Worm (Caenorhabditis elegans) whole organism, L4 larva: ENCODE results near the gene lpr-5.
A peak's percentile ranks its signal among the peaks of the same experiment; 100 is the strongest.

ENCODE experiments used
- F26F4.8 ChIP-seq: fragments of 200-800 bp; sonication (Bioruptor generic); conservative IDR thresholded peaks from 2 replicates; pipeline ENCODE4 v1.3.6; 2022; ENCODE audit warnings: missing genetic modification characterization, missing compliant biosample characterization
- F37D6.2 ChIP-seq: sonication (generic microtip); optimal IDR thresholded peaks from 2 replicates; lab custom pipeline; 2016; ENCODE audit warnings: mild to moderate bottlenecking, missing genetic modification characterization, missing compliant biosample characterization
- Y105C5A.15 ChIP-seq: fragments of 200-800 bp; sonication (Bioruptor generic); IDR thresholded peaks from 2 replicates; pipeline ENCODE4 v1.3.6; 2022; ENCODE audit warnings: missing genetic modification characterization, missing compliant biosample characterization
- ama-1 ChIP-seq: fragments of 150-350 bp; optimal IDR thresholded peaks from 2 replicates; lab custom pipeline; 2014; ENCODE audit warnings: inconsistent platforms, mixed read lengths
- ceh-20 ChIP-seq: fragments of 200-800 bp; sonication (Bioruptor generic); IDR thresholded peaks from 2 replicates; pipeline ENCODE4 v1.3.6; 2022; ENCODE audit warnings: missing genetic modification reagents, missing genetic modification characterization, missing compliant biosample characterization
- ceh-82 ChIP-seq: sonication (generic microtip); optimal IDR thresholded peaks from 2 replicates; lab custom pipeline; 2017; ENCODE audit warnings: missing biosample characterization, missing genetic modification characterization
- ces-1 ChIP-seq: fragments of 150-350 bp; sonication (generic microtip); optimal IDR thresholded peaks from 4 replicates; lab custom pipeline; 2014; ENCODE audit warnings: missing biosample characterization, missing genetic modification reagents, missing genetic modification characterization
- ctbp-1 ChIP-seq: fragments of 200-800 bp; sonication (Bioruptor generic); IDR thresholded peaks from 2 replicates; pipeline ENCODE4 v1.3.6; 2022; ENCODE audit warnings: missing genetic modification reagents, missing genetic modification characterization, missing compliant biosample characterization
- daf-12 ChIP-seq: fragments of 150-350 bp; optimal IDR thresholded peaks from 2 replicates; lab custom pipeline; 2014; ENCODE audit warnings: missing biosample characterization, missing genetic modification reagents, missing genetic modification characterization
- daf-19 ChIP-seq: fragments of 200-800 bp; sonication (Bioruptor generic); conservative IDR thresholded peaks from 2 replicates; pipeline ENCODE4 v1.3.6; 2022; ENCODE audit warnings: missing genetic modification characterization, missing compliant biosample characterization
- dmd-9 ChIP-seq: fragments of 200-800 bp; sonication (Bioruptor generic); IDR thresholded peaks from 2 replicates; pipeline ENCODE4 v1.3.6; 2022; ENCODE audit warnings: missing genetic modification reagents, missing genetic modification characterization, missing compliant biosample characterization
- dpl-1 ChIP-seq: fragments of 150-350 bp; optimal IDR thresholded peaks from 2 replicates; lab custom pipeline; 2014; ENCODE audit warnings: missing biosample characterization, missing genetic modification reagents, missing genetic modification characterization
- duxl-1 ChIP-seq: sonication (generic microtip); optimal IDR thresholded peaks from 2 replicates; lab custom pipeline; 2016; ENCODE audit warnings: mild to moderate bottlenecking, missing genetic modification characterization, moderate library complexity, missing compliant biosample characterization; ENCODE audit not compliant: poor library complexity
- dve-1 ChIP-seq: sonication (generic microtip); optimal IDR thresholded peaks from 2 replicates; lab custom pipeline; 2017; ENCODE audit warnings: antibody characterized with exemption, mild to moderate bottlenecking, missing genetic modification characterization, missing compliant biosample characterization; ENCODE audit not compliant: insufficient read depth
- gei-8 ChIP-seq: fragments of 200-800 bp; sonication (Bioruptor generic); optimal IDR thresholded peaks from 2 replicates; lab custom pipeline; 2018; ENCODE audit warnings: mild to moderate bottlenecking, missing genetic modification characterization, missing compliant biosample characterization
- hif-1 ChIP-seq, 2 experiments: sonication (generic microtip); optimal IDR thresholded peaks; 2 replicates each; lab custom pipeline; 2016 to 2017; ENCODE audit warnings: missing compliant biosample characterization in 2 of 2, missing genetic modification characterization in 2 of 2, missing genetic modification reagents in 2 of 2, missing genotype in 2 of 2, mild to moderate bottlenecking in 1 of 2
- jun-1 ChIP-seq: fragments of 150-350 bp; optimal IDR thresholded peaks from 2 replicates; lab custom pipeline; 2014; ENCODE audit warnings: missing biosample characterization, missing genetic modification reagents, missing genetic modification characterization
- lin-1 ChIP-seq: fragments of 200-800 bp; sonication (Bioruptor generic); IDR thresholded peaks from 2 replicates; pipeline ENCODE4 v1.3.6; 2022; ENCODE audit warnings: missing genetic modification reagents, missing genetic modification characterization, missing compliant biosample characterization
- lin-38 ChIP-seq: fragments of 200-800 bp; sonication (Bioruptor generic); IDR thresholded peaks from 2 replicates; pipeline ENCODE4 v1.3.6; 2022; ENCODE audit warnings: missing genetic modification reagents, missing genetic modification characterization, missing compliant biosample characterization
- madf-9 ChIP-seq: fragments of 200-800 bp; sonication (Bioruptor generic); conservative IDR thresholded peaks from 2 replicates; pipeline ENCODE4 v1.3.6; 2022; ENCODE audit warnings: missing genetic modification reagents, missing genetic modification characterization, missing compliant biosample characterization
- mdt-29 ChIP-seq: fragments of 200-800 bp; sonication (Bioruptor generic); IDR thresholded peaks from 2 replicates; pipeline ENCODE4 v1.3.6; 2022; ENCODE audit warnings: missing genetic modification reagents, missing genetic modification characterization, missing compliant biosample characterization
- mep-1 ChIP-seq: fragments of 150-350 bp; sonication (generic microtip); optimal IDR thresholded peaks from 3 replicates; lab custom pipeline; 2014; ENCODE audit warnings: missing biosample characterization, missing genetic modification characterization
- mxl-3 ChIP-seq: fragments of 200-800 bp; sonication (Bioruptor generic); optimal IDR thresholded peaks from 2 replicates; lab custom pipeline; 2018; ENCODE audit warnings: mild to moderate bottlenecking, missing genetic modification characterization, missing compliant biosample characterization
- nhr-10 ChIP-seq: fragments of 150-350 bp; optimal IDR thresholded peaks from 2 replicates; lab custom pipeline; 2014; ENCODE audit warnings: missing biosample characterization, missing genetic modification characterization
- nhr-11 ChIP-seq: fragments of 150-350 bp; optimal IDR thresholded peaks from 2 replicates; lab custom pipeline; 2014; ENCODE audit warnings: missing biosample characterization, missing genetic modification characterization
- nhr-237 ChIP-seq: sonication (generic microtip); optimal IDR thresholded peaks from 2 replicates; lab custom pipeline; 2017; ENCODE audit warnings: missing biosample characterization, missing genetic modification characterization
- nhr-25 ChIP-seq: sonication (generic microtip); optimal IDR thresholded peaks from 2 replicates; lab custom pipeline; 2017; ENCODE audit warnings: missing genetic modification characterization, mild to moderate bottlenecking, missing compliant biosample characterization, antibody characterized with exemption, moderate library complexity, borderline replicate concordance; ENCODE audit not compliant: insufficient read depth
- nhr-28 ChIP-seq: fragments of 150-350 bp; optimal IDR thresholded peaks from 2 replicates; lab custom pipeline; 2014; ENCODE audit warnings: missing biosample characterization, missing genetic modification characterization
- nhr-41 ChIP-seq: fragments of 200-800 bp; sonication (Bioruptor generic); IDR thresholded peaks from 2 replicates; pipeline ENCODE4 v1.3.6; 2022; ENCODE audit warnings: missing genetic modification reagents, missing genetic modification characterization, missing compliant biosample characterization
- nhr-42 ChIP-seq: fragments of 200-800 bp; sonication (Bioruptor generic); IDR thresholded peaks from 2 replicates; pipeline ENCODE4 v1.3.6; 2022; ENCODE audit warnings: missing genetic modification characterization, missing compliant biosample characterization
- nhr-48 ChIP-seq: sonication (generic microtip); optimal IDR thresholded peaks from 2 replicates; lab custom pipeline; 2016; ENCODE audit warnings: mild to moderate bottlenecking, missing genetic modification characterization, missing compliant biosample characterization
- pha-4 ChIP-seq, 2 experiments: fragments of 150-350 bp in 1 of 2; fragments of 200-800 bp in 1 of 2; sonication (Bioruptor generic) in 1 of 2; IDR thresholded peaks in 1 of 2; optimal IDR thresholded peaks in 1 of 2; 2 replicates each; pipeline versions ENCODE4 v1.3.6 to Lab custom; 2014 to 2022; ENCODE audit warnings: missing genetic modification characterization in 2 of 2, missing genetic modification reagents in 2 of 2, missing biosample characterization in 1 of 2, missing compliant biosample characterization in 1 of 2
- pqm-1 ChIP-seq: sonication (generic microtip); optimal IDR thresholded peaks from 2 replicates; lab custom pipeline; 2017; ENCODE audit warnings: missing biosample characterization, missing genetic modification characterization
- rbr-2 ChIP-seq: sonication (generic microtip); optimal IDR thresholded peaks from 2 replicates; lab custom pipeline; 2016; ENCODE audit warnings: missing genotype, missing genetic modification characterization, missing compliant biosample characterization
- saeg-2 ChIP-seq: fragments of 200-800 bp; sonication (Bioruptor generic); IDR thresholded peaks from 2 replicates; pipeline ENCODE4 v1.3.6; 2022; ENCODE audit warnings: missing genetic modification reagents, missing genetic modification characterization, missing compliant biosample characterization
- snpc-1.2 ChIP-seq: fragments of 200-800 bp; sonication (Bioruptor generic); IDR thresholded peaks from 2 replicates; pipeline ENCODE4 v1.3.6; 2022; ENCODE audit warnings: missing genetic modification reagents, missing genetic modification characterization, missing compliant biosample characterization
- spr-1 ChIP-seq: sonication (generic microtip); optimal IDR thresholded peaks from 2 replicates; lab custom pipeline; 2016; ENCODE audit warnings: mild to moderate bottlenecking, missing genetic modification characterization, missing compliant biosample characterization
- tag-97 ChIP-seq: fragments of 200-800 bp; sonication (Bioruptor generic); IDR thresholded peaks from 2 replicates; pipeline ENCODE4 v1.3.6; 2022; ENCODE audit warnings: missing genetic modification characterization, missing compliant biosample characterization
- unc-39 ChIP-seq: sonication (generic microtip); optimal IDR thresholded peaks from 2 replicates; lab custom pipeline; 2017; ENCODE audit warnings: missing biosample characterization, missing genetic modification characterization
- unc-62 ChIP-seq, 3 experiments: fragments of 150-350 bp in 1 of 3; sonication (generic microtip); optimal IDR thresholded peaks in 2 of 3; peaks in 1 of 3; 1 replicate in 1 of 3; 2 replicates in 2 of 3; lab custom pipeline; 2014 to 2017; ENCODE audit warnings: missing biosample characterization in 3 of 3, missing genetic modification characterization in 3 of 3, missing genetic modification reagents in 3 of 3, missing genotype in 1 of 3
- vab-7 ChIP-seq: fragments of 200-800 bp; sonication (Bioruptor generic); IDR thresholded peaks from 2 replicates; pipeline ENCODE4 v1.3.6; 2022; ENCODE audit warnings: missing genetic modification reagents, missing genetic modification characterization, missing compliant biosample characterization
- zfp-3 ChIP-seq: fragments of 200-800 bp; sonication (Bioruptor generic); conservative IDR thresholded peaks from 2 replicates; pipeline ENCODE4 v1.3.6; 2022; ENCODE audit warnings: missing genetic modification reagents, missing genetic modification characterization, missing compliant biosample characterization
- zip-11 ChIP-seq: fragments of 200-800 bp; sonication (Bioruptor generic); IDR thresholded peaks from 2 replicates; pipeline ENCODE4 v1.3.6; 2022; ENCODE audit warnings: missing genetic modification characterization, missing compliant biosample characterization
- ztf-7 ChIP-seq: fragments of 150-350 bp; optimal IDR thresholded peaks from 2 replicates; lab custom pipeline; 2014; ENCODE audit warnings: missing biosample characterization, missing genetic modification characterization

Gene lpr-5

DNA sequence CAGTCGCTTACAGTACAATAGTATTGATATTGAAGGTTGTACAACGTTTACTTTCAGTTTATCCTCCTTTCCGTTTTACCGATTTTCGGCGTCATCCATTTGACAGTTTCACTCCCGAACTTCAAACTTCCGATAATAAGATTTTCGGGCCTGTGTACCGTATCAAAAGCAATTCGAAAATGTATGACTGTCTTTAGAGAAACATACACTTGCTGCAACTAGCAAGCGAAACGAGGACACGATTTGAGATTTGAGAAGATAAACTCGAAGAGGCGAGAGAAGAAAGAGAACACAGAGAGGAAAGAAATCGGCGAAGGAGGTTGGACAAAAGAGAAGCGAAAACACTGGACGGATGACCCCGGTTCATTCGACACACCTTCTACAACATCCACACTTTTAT is at the start of gene lpr-5:
TSS of gene lpr-5 (plus strand) at position 220 of the 400 bp plus-strand sequence.
- no peak for TF ChIP-seq nhr-28
- TF ChIP-seq dpl-1 (GFP tag; lab: Kevin White, UChicago): no peak
- no peak for TF ChIP-seq daf-12 (tag; lab: Kevin White, UChicago)
- TF ChIP-seq hif-1 (tag; optimal IDR thresholded peaks at IDR 0.05; lab: Kevin White, UChicago): no peak

DNA sequence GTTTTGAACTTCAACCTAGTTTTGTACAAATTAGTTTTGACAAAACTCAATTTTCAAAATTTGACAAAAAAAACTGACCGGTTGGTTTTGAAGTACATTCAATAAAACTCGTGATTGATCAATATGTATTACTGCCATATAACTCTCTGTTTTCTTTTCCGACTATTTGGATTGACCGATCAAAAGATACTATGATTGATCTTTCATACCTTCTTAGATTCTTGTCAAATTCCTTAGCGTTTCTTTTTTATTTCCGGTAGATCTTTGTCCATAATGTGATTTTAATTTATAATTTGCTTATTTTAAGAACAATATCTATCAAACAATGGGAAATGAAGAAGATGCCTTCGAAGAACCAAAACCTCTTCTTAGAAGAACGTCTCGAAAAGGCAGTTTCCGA is 49.6 kb upstream of the lpr-5 start, which contains the start of gene F58A3.3:
TSS of gene F58A3.3 (plus strand) at position 301 of the 400 bp plus-strand sequence.
- TF ChIP-seq rbr-2 (tag; lab: Kevin White, UChicago): no peak
- no peak for TF ChIP-seq ceh-82 (tag; lab: Kevin White, UChicago)
- TF ChIP-seq nhr-48 (tag; lab: Kevin White, UChicago): no peak
- TF ChIP-seq nhr-237 (tag; lab: Kevin White, UChicago): no peak
- no peak for TF ChIP-seq nhr-28
- no peak for TF ChIP-seq mxl-3 (GFP tag; lab: Kevin White, UChicago)
- TF ChIP-seq Y105C5A.15 (GFP tag; lab: Robert Waterston, UW): no peak
- no peak for TF ChIP-seq ces-1 (GFP tag; lab: Kevin White, UChicago)
- TF ChIP-seq zip-11: no peak
- no peak for TF ChIP-seq spr-1
- TF ChIP-seq nhr-41: no peak
- no peak for TF ChIP-seq ceh-20
- TF ChIP-seq mdt-29 (GFP tag; lab: Robert Waterston, UW): no peak
- no peak for TF ChIP-seq duxl-1 (tag; lab: Kevin White, UChicago)
- no peak for TF ChIP-seq lin-1 (GFP tag; lab: Robert Waterston, UW)
- TF ChIP-seq daf-19 (GFP tag; lab: Robert Waterston, UW): no peak
- TF ChIP-seq pqm-1 (tag; lab: Kevin White, UChicago): no peak
- no peak for TF ChIP-seq gei-8 (GFP tag; lab: Kevin White, UChicago)
- TF ChIP-seq nhr-25 (tag; lab: Kevin White, UChicago): no peak
- TF ChIP-seq snpc-1.2 (GFP tag; lab: Robert Waterston, UW): no peak

DNA sequence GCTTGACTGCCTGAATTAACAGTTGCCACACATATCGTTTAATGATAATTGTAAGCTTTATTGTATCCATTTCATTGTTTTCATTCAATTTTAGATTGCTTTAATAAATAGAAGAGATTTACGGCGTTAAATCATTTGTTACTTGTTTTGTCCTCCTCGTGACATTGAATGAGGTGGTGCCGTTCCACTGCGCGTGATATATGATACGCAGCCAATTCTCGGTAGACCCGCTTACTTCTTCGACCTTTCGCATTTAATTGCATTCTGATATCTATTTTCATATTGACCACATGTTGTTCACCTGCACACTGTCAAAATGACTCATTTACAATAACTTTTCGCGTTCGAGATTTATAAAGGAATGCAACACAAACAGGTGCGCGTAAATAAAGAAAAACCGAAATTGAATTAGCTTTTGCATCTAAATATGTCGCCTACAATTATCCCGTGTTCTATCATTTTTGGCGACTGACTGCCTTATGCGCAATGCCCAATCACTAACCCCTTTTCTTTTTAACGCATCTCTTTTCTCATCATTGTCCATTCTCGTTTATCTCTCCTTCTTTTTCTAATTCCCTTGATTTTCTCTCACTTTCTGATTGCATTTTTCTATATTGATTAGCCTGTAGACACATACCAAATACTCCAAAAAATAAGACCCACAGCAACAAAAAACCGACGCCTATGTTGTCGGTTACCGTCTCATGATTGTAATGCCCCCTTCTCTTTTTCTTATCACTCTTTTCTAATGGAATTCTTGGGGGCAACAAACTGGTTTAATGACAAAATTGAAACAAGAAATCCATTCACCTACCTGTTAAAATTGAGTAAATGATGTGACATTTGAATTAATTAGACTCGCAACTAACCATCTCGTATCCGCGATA is 47.3 kb upstream of the lpr-5 start:
- TF ChIP-seq saeg-2 (GFP tag; lab: Robert Waterston, UW): no peak
- no peak for TF ChIP-seq mep-1 (tag; lab: Kevin White, UChicago)
- no peak for TF ChIP-seq F26F4.8 (GFP tag; lab: Robert Waterston, UW)
- TF ChIP-seq dve-1: no peak
- TF ChIP-seq ztf-7 (tag; lab: Kevin White, UChicago): no peak
- TF ChIP-seq ama-1 (lab: Kevin White, UChicago): no peak
- no peak for TF ChIP-seq jun-1 (tag; lab: Kevin White, UChicago)
- no peak for TF ChIP-seq pha-4 (GFP tag; IDR thresholded peaks at IDR 0.05; lab: Robert Waterston, UW)
- TF ChIP-seq pha-4 (tag; optimal IDR thresholded peaks at IDR 0.05; lab: Kevin White, UChicago): no peak
- no peak for TF ChIP-seq F37D6.2 (tag; lab: Kevin White, UChicago)
- TF ChIP-seq unc-39: no peak
- no peak for TF ChIP-seq zfp-3 (GFP tag; lab: Robert Waterston, UW)
- no peak for TF ChIP-seq nhr-48 (tag; lab: Kevin White, UChicago)
- TF ChIP-seq nhr-237 (tag; lab: Kevin White, UChicago): no peak
- TF ChIP-seq madf-9 (GFP tag; lab: Robert Waterston, UW): no peak
- no peak for TF ChIP-seq nhr-10 (tag; lab: Kevin White, UChicago)
- no peak for TF ChIP-seq ceh-20
- TF ChIP-seq mdt-29 (GFP tag; lab: Robert Waterston, UW): no peak
- no peak for TF ChIP-seq dpl-1 (GFP tag; lab: Kevin White, UChicago)
- TF ChIP-seq nhr-42 (GFP tag; lab: Robert Waterston, UW): no peak
- TF ChIP-seq nhr-28: peak; percentile 49
- no peak for TF ChIP-seq ctbp-1 (GFP tag; lab: Robert Waterston, UW)
- TF ChIP-seq vab-7 (GFP tag; lab: Robert Waterston, UW): no peak
- no peak for TF ChIP-seq ces-1 (GFP tag; lab: Kevin White, UChicago)
- no peak for TF ChIP-seq lin-38 (GFP tag; lab: Robert Waterston, UW)
- peak; percentile 48 for TF ChIP-seq mxl-3 (GFP tag; lab: Kevin White, UChicago)
- no peak for TF ChIP-seq dmd-9 (GFP tag; lab: Robert Waterston, UW)
- TF ChIP-seq nhr-11 (tag; lab: Kevin White, UChicago): no peak
- no peak for TF ChIP-seq tag-97 (GFP tag; lab: Robert Waterston, UW)
- peak in 1 of 2 experiments; percentile 91 for TF ChIP-seq unc-62 (GFP tag; optimal IDR thresholded peaks at IDR 0.05 in 1 of 2; lab: Kevin White, UChicago)
- no peak for TF ChIP-seq unc-62 (tag; optimal IDR thresholded peaks at IDR 0.05; lab: Kevin White, UChicago)
